Worm (Caenorhabditis elegans) whole organism, midembryonic: ENCODE results near the gene pisy-1.
A peak's percentile ranks its signal among the peaks of the same experiment; 100 is the strongest.

Experiments used
- T22C8.4 ChIP-seq: fragments of 200-800 bp; sonication (Bioruptor generic); IDR thresholded peaks from 2 replicates; pipeline ENCODE4 v1.3.6; 2022; ENCODE audit warnings: missing genetic modification characterization, missing compliant biosample characterization
- cog-1 ChIP-seq: sonication (generic microtip); optimal IDR thresholded peaks from 2 replicates; lab custom pipeline; 2016; ENCODE audit warnings: missing genetic modification characterization, missing compliant biosample characterization
- flt-1 ChIP-seq: fragments of 200-800 bp; sonication (Bioruptor generic); IDR thresholded peaks from 2 replicates; pipeline ENCODE4 v1.3.6; 2022; ENCODE audit warnings: missing genetic modification characterization, missing compliant biosample characterization
- klf-2 ChIP-seq: fragments of 200-800 bp; sonication (Bioruptor generic); conservative IDR thresholded peaks from 2 replicates; pipeline ENCODE4 v1.3.6; 2022; ENCODE audit warnings: missing genetic modification reagents, missing genetic modification characterization, missing compliant biosample characterization
- med-1 ChIP-seq: sonication (generic microtip); optimal IDR thresholded peaks from 2 replicates; lab custom pipeline; 2017; ENCODE audit warnings: missing genetic modification characterization, mild to moderate bottlenecking, missing compliant biosample characterization, antibody characterized with exemption, missing genetic modification reagents; ENCODE audit not compliant: insufficient read depth
- ref-1 ChIP-seq: fragments of 200-800 bp; sonication (Bioruptor generic); conservative IDR thresholded peaks from 2 replicates; pipeline ENCODE4 v1.3.6; 2022; ENCODE audit warnings: missing genetic modification reagents, missing genetic modification characterization, missing compliant biosample characterization
- tab-1 ChIP-seq: fragments of 200-800 bp; sonication (Bioruptor generic); IDR thresholded peaks from 2 replicates; pipeline ENCODE4 v1.3.6; 2022; ENCODE audit warnings: missing genetic modification characterization, missing compliant biosample characterization
- ztf-23 ChIP-seq: fragments of 200-800 bp; sonication (Bioruptor generic); IDR thresholded peaks from 2 replicates; pipeline ENCODE4 v1.3.6; 2022; ENCODE audit warnings: missing genetic modification reagents, missing genetic modification characterization, missing compliant biosample characterization
- ztf-29 ChIP-seq: fragments of 200-800 bp; sonication (Bioruptor generic); IDR thresholded peaks from 2 replicates; pipeline ENCODE4 v1.3.6; 2022; ENCODE audit warnings: missing genetic modification reagents, missing genetic modification characterization, missing compliant biosample characterization

Gene pisy-1

ce11 chrII:12738284-12739201 lies at the start of gene pisy-1:
Gene pisy-1, minus strand, starts transcription at chrII:12738334.
- TF ChIP-seq flt-1, result no peak
- no peak for TF ChIP-seq klf-2 (GFP tag; lab: Robert Waterston, UW)
- TF ChIP-seq cog-1, result peak; percentile 19
- TF ChIP-seq ztf-23 (GFP tag; lab: Robert Waterston, UW), result no peak

- TF ChIP-seq klf-2 (GFP tag; lab: Robert Waterston, UW) (no peak), tab-1 (GFP tag; lab: Robert Waterston, UW) (0 out of 2 replicates have a peak, but pooled peaks have one; percentile 34)
These were observed 49.7 kb upstream of the pisy-1 start, which contains the start of gene alkb-7 for ce11 chrII:12787831-12788248. Gene alkb-7, minus strand, starts transcription at chrII:12788153.

- TF ChIP-seq ztf-23 (GFP tag; lab: Robert Waterston, UW) (no peak), cog-1 (no peak), T22C8.4 (GFP tag; lab: Robert Waterston, UW) (no peak), ref-1 (no peak), tab-1 (GFP tag; lab: Robert Waterston, UW) (no peak), flt-1 (no peak), klf-2 (GFP tag; lab: Robert Waterston, UW) (no peak), med-1 (GFP tag; lab: Kevin White, UChicago) (no peak), ztf-29 (GFP tag; lab: Robert Waterston, UW) (no peak)
These were observed 47.3 kb upstream of the pisy-1 start, which contains the start of gene Y46G5A.15 for ce11 chrII:12785391-12785790. Gene Y46G5A.15, minus strand, starts transcription at chrII:12785416.

- TF ChIP-seq klf-2 (GFP tag; lab: Robert Waterston, UW) (peak; percentile 66; the same call in 1 of the 2 replicates), tab-1 (GFP tag; lab: Robert Waterston, UW) (peak; percentile 55; the same call in 1 of the 2 replicates), flt-1 (peak; percentile 58)
These were observed 40.2 kb upstream of the pisy-1 start for ce11 chrII:12778374-12778773.

- no peak for TF ChIP-seq klf-2 (GFP tag; lab: Robert Waterston, UW)
- TF ChIP-seq cog-1, result no peak
- no peak for TF ChIP-seq T22C8.4 (GFP tag; lab: Robert Waterston, UW)
- TF ChIP-seq flt-1, result no peak
- TF ChIP-seq tab-1 (GFP tag; lab: Robert Waterston, UW), result no peak
- no peak for TF ChIP-seq med-1 (GFP tag; lab: Kevin White, UChicago)
- no peak for TF ChIP-seq ref-1
- no peak for TF ChIP-seq ztf-29 (GFP tag; lab: Robert Waterston, UW)
- no peak for TF ChIP-seq ztf-23 (GFP tag; lab: Robert Waterston, UW)
These were observed 38.2 kb upstream of the pisy-1 start, which contains the start of gene Y46G5A.34 for ce11 chrII:12776379-12776778. Gene Y46G5A.34, plus strand, starts transcription at chrII:12776679.

- TF ChIP-seq ztf-29 (GFP tag; lab: Robert Waterston, UW) (no peak), ztf-23 (GFP tag; lab: Robert Waterston, UW) (no peak), T22C8.4 (GFP tag; lab: Robert Waterston, UW) (no peak), cog-1 (no peak), tab-1 (GFP tag; lab: Robert Waterston, UW) (no peak), med-1 (GFP tag; lab: Kevin White, UChicago) (no peak), flt-1 (no peak), ref-1 (no peak), klf-2 (GFP tag; lab: Robert Waterston, UW) (no peak)
These were observed 36.3 kb upstream of the pisy-1 start, which contains the start of gene Y46G5A.14 for ce11 chrII:12774402-12774801. Gene Y46G5A.14, plus strand, starts transcription at chrII:12774702.

- TF ChIP-seq med-1 (GFP tag; lab: Kevin White, UChicago), result no peak
- no peak for TF ChIP-seq ztf-23 (GFP tag; lab: Robert Waterston, UW)
- TF ChIP-seq ref-1, result no peak
- no peak for TF ChIP-seq flt-1
- TF ChIP-seq T22C8.4 (GFP tag; lab: Robert Waterston, UW), result no peak
- no peak for TF ChIP-seq klf-2 (GFP tag; lab: Robert Waterston, UW)
- TF ChIP-seq cog-1, result no peak
- no peak for TF ChIP-seq ztf-29 (GFP tag; lab: Robert Waterston, UW)
- TF ChIP-seq tab-1 (GFP tag; lab: Robert Waterston, UW), result no peak
These were observed 31.8 kb upstream of the pisy-1 start for ce11 chrII:12769947-12770346.

- TF ChIP-seq tab-1 (GFP tag; lab: Robert Waterston, UW), result no peak
- peak; percentile 52; the same call in 1 of the 2 replicates for TF ChIP-seq T22C8.4 (GFP tag; lab: Robert Waterston, UW)
- TF ChIP-seq ztf-23 (GFP tag; lab: Robert Waterston, UW), result no peak
These were observed 30.1 kb upstream of the pisy-1 start, which contains the start of the genes vps-2 and tiar-2 for ce11 chrII:12768167-12768712. Gene vps-2, minus strand, starts transcription at chrII:12768217. Gene tiar-2, plus strand, starts transcription at chrII:12768686.

- no peak for TF ChIP-seq cog-1
- no peak for TF ChIP-seq klf-2 (GFP tag; lab: Robert Waterston, UW)
- TF ChIP-seq tab-1 (GFP tag; lab: Robert Waterston, UW), result no peak
- no peak for TF ChIP-seq ztf-23 (GFP tag; lab: Robert Waterston, UW)
- no peak for TF ChIP-seq ztf-29 (GFP tag; lab: Robert Waterston, UW)
- no peak for TF ChIP-seq med-1 (GFP tag; lab: Kevin White, UChicago)
- no peak for TF ChIP-seq ref-1
- no peak for TF ChIP-seq T22C8.4 (GFP tag; lab: Robert Waterston, UW)
- no peak for TF ChIP-seq flt-1
These were observed 29.2 kb upstream of the pisy-1 start for ce11 chrII:12767258-12767824.
